Worm (Caenorhabditis elegans) whole organism, L4/young adult: ENCODE data around the gene F35G12.5.

Source experiments
- dao-5 ChIP-seq: sonication (generic microtip); optimal IDR thresholded peaks from 2 replicates; lab custom pipeline; 2016; ENCODE audit warnings: missing genotype, missing genetic modification characterization, moderate library complexity, missing compliant biosample characterization
- him-1 ChIP-seq: sonication (generic microtip); optimal IDR thresholded peaks from 2 replicates; lab custom pipeline; 2016; ENCODE audit warnings: missing genotype, missing genetic modification reagents, missing genetic modification characterization, missing compliant biosample characterization

DNA sequence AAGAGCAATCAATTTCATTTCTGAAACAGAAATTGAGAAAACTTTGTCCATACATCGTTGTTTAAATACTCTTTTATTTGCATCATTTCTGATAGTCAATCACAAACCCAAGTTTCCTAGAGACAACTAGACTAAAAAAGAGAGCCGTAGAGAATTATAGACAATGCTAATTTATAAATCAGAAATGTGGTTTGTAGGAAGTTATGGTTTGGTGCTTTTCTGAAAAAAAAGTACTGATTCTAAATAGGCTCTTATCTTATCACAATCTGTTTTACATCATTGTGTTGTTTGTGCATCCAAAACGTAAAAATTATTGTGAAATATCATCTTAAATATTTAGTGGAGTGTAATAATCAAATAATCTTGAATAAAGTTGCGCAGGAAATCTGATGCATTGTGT lies 43.3 kb upstream of the F35G12.5 start, which contains the start of gene ugt-62:
- TF ChIP-seq dao-5 (tag; lab: Kevin White, UChicago) = no peak
- no peak for TF ChIP-seq him-1 (tag; lab: Kevin White, UChicago)
